Worm (Caenorhabditis elegans): ENCODE measurements around the gene cchl-1.

ce11 chrII:11274876-11275275 lies 38.7 kb upstream of the cchl-1 start:
- TF ChIP-seq ama-1 (optimal IDR thresholded peaks at IDR 0.05) (no peak), flt-1 (GFP tag; IDR thresholded peaks at IDR 0.05) (no peak), F13C5.2 (tag; optimal IDR thresholded peaks at IDR 0.05) (no peak), pes-1 (GFP tag; IDR thresholded peaks at IDR 0.05) (no peak), ets-7 (tag; optimal IDR thresholded peaks at IDR 0.05) (no peak), tra-4 (tag; optimal IDR thresholded peaks at IDR 0.05) (no peak), hmg-4 (GFP tag; optimal IDR thresholded peaks at IDR 0.05) (no peak), tbx-37 (GFP tag; conservative IDR thresholded peaks at IDR 0.05) (no peak), hmbx-1 (tag; optimal IDR thresholded peaks at IDR 0.05) (no peak), scrt-1 (GFP tag; IDR thresholded peaks at IDR 0.05) (no peak), ceh-13 (GFP tag; optimal IDR thresholded peaks at IDR 0.05) (no peak), ceh-36 (tag; optimal IDR thresholded peaks at IDR 0.05) (no peak), tbx-11 (GFP tag; IDR thresholded peaks at IDR 0.05) (no peak)

All from whole organism, early embryonic.